Fruit fly (Drosophila melanogaster) whole organism, embryonic: ENCODE results near the gene Svil.

ENCODE experiments used
- CG10366 ChIP-seq: fragments of 200-800 bp; sonication (Bioruptor generic); IDR thresholded peaks from 2 replicates; pipeline ENCODE4 v1.3.6; 2022; ENCODE audit warnings: missing biosample characterization, missing genetic modification characterization
- CG1602 ChIP-seq: fragments of 200-800 bp; sonication (Bioruptor generic); optimal IDR thresholded peaks from 3 replicates; lab custom pipeline; 2016; ENCODE audit warnings: missing biosample characterization, missing genetic modification characterization
- CG18599 ChIP-seq: fragments of 200-800 bp; sonication (Bioruptor generic); optimal IDR thresholded peaks from 3 replicates; lab custom pipeline; 2017; ENCODE audit warnings: missing biosample characterization, missing genetic modification characterization, mild to moderate bottlenecking, moderate library complexity, missing genetic modification reagents
- CG7556 ChIP-seq: fragments of 200-800 bp; sonication (Bioruptor generic); optimal IDR thresholded peaks from 2 replicates; lab custom pipeline; 2017; ENCODE audit warnings: missing biosample characterization, mild to moderate bottlenecking, missing genetic modification characterization
- CG7745 ChIP-seq: fragments of 200-800 bp; sonication (Bioruptor generic); optimal IDR thresholded peaks from 2 replicates; lab custom pipeline; 2018; ENCODE audit warnings: missing biosample characterization, mild to moderate bottlenecking, missing genetic modification characterization, moderate library complexity
- H15 ChIP-seq: fragments of 200-800 bp; sonication (Bioruptor generic); IDR thresholded peaks from 3 replicates; pipeline ENCODE4 v1.3.6; 2022; ENCODE audit warnings: missing biosample characterization, missing genetic modification characterization
- Nf-YC ChIP-seq: fragments of 200-800 bp; optimal IDR thresholded peaks from 3 replicates; lab custom pipeline; 2019; ENCODE audit warnings: missing biosample characterization, mild to moderate bottlenecking, missing genetic modification characterization, moderate library complexity
- bbx ChIP-seq: fragments of 200-800 bp; sonication (Bioruptor generic); IDR thresholded peaks from 2 replicates; pipeline ENCODE4 v1.3.6; 2022; ENCODE audit warnings: missing biosample characterization, missing genetic modification characterization; ENCODE audit not compliant: partially characterized antibody
- chif ChIP-seq, 2 experiments: fragments of 200-800 bp; sonication (Bioruptor generic); optimal IDR thresholded peaks; 3 replicates each; lab custom pipeline; 2016; ENCODE audit warnings: missing biosample characterization in 2 of 2, missing genetic modification characterization in 2 of 2

dm6 chr3L:2466411-2467015 is 89.1 kb downstream of the Svil start:
- TF ChIP-seq H15, result no peak
- 0 out of 2 replicates have a peak, but pooled peaks have one; percentile 20 for TF ChIP-seq CG10366 (GFP tag; lab: Robert Waterston, UW)
- TF ChIP-seq CG1602 (GFP tag; lab: Kevin White, UChicago), result peak; percentile 6
- peak; percentile 59 for TF ChIP-seq Nf-YC (tag; lab: Kevin White, UChicago)
- no peak for TF ChIP-seq CG18599 (GFP tag; lab: Kevin White, UChicago)
- peak; percentile 51 for TF ChIP-seq bbx (GFP tag; lab: Robert Waterston, UW)
- TF ChIP-seq chif (GFP tag; optimal IDR thresholded peaks at IDR 0.05; lab: Kevin White, UChicago), result peak in 1 of 2 experiments; percentile 8
- no peak for TF ChIP-seq CG7556
- TF ChIP-seq CG7745 (tag; lab: Kevin White, UChicago), result peak; percentile 67
